Fruit fly (Drosophila melanogaster) whole organism, embryonic: ENCODE measurements around the gene Cp36.

ENCODE experiments used
- CG10267 ChIP-seq: fragments of 200-800 bp; sonication (Bioruptor generic); optimal IDR thresholded peaks from 2 replicates; lab custom pipeline; 2018; ENCODE audit warnings: missing biosample characterization, mild to moderate bottlenecking, missing genetic modification characterization, moderate library complexity
- CG10366 ChIP-seq: fragments of 200-800 bp; sonication (Bioruptor generic); IDR thresholded peaks from 2 replicates; pipeline ENCODE4 v1.3.6; 2022; ENCODE audit warnings: missing biosample characterization, missing genetic modification characterization
- CG10431 ChIP-seq: fragments of 200-800 bp; sonication (Bioruptor generic); optimal IDR thresholded peaks from 3 replicates; lab custom pipeline; 2018; ENCODE audit warnings: missing biosample characterization, mild to moderate bottlenecking, missing genetic modification characterization
- CG10462 ChIP-seq: fragments of 200-800 bp; sonication (Bioruptor generic); optimal IDR thresholded peaks from 2 replicates; lab custom pipeline; 2016; ENCODE audit warnings: missing biosample characterization, missing genetic modification characterization
- CG10959 ChIP-seq: fragments of 200-800 bp; sonication (Bioruptor generic); IDR thresholded peaks from 2 replicates; pipeline ENCODE4 v1.3.6; 2022; ENCODE audit warnings: missing biosample characterization, missing genetic modification characterization
- CG11093 ChIP-seq: fragments of 200-800 bp; sonication (Bioruptor generic); IDR thresholded peaks from 3 replicates; pipeline ENCODE4 v1.3.6; 2022; ENCODE audit warnings: missing biosample characterization, missing genetic modification characterization
- CG12155 ChIP-seq: fragments of 200-800 bp; sonication (Bioruptor generic); optimal IDR thresholded peaks from 3 replicates; lab custom pipeline; 2016; ENCODE audit warnings: missing biosample characterization, missing genetic modification characterization
- CG14441 ChIP-seq: fragments of 200-800 bp; sonication (Bioruptor generic); IDR thresholded peaks from 2 replicates; pipeline ENCODE4 v1.3.6; 2022; ENCODE audit warnings: missing biosample characterization, missing genetic modification characterization
- CG17328 ChIP-seq: fragments of 200-800 bp; sonication (Bioruptor generic); IDR thresholded peaks from 2 replicates; pipeline ENCODE4 v1.3.6; 2022; ENCODE audit warnings: missing biosample characterization, missing genetic modification characterization
- CG17361 ChIP-seq: fragments of 200-800 bp; sonication (Bioruptor generic); IDR thresholded peaks from 3 replicates; pipeline ENCODE4 v1.3.6; 2022; ENCODE audit warnings: missing biosample characterization, missing genetic modification characterization
- CG1832 ChIP-seq: fragments of 200-800 bp; sonication (Bioruptor generic); optimal IDR thresholded peaks from 2 replicates; lab custom pipeline; 2017; ENCODE audit warnings: missing biosample characterization, mild to moderate bottlenecking, missing genetic modification characterization, inconsistent platforms
- CG2199 ChIP-seq: fragments of 200-800 bp; sonication (Bioruptor generic); IDR thresholded peaks from 3 replicates; pipeline ENCODE4 v1.3.6; 2022; ENCODE audit warnings: missing biosample characterization, missing genetic modification characterization
- CG2202 ChIP-seq: fragments of 200-800 bp; sonication (Bioruptor generic); optimal IDR thresholded peaks from 2 replicates; lab custom pipeline; 2018; ENCODE audit warnings: missing biosample characterization, mild to moderate bottlenecking, missing genetic modification characterization
- CG30403 ChIP-seq: fragments of 200-800 bp; sonication (Bioruptor generic); optimal IDR thresholded peaks from 3 replicates; lab custom pipeline; 2016; ENCODE audit warnings: missing biosample characterization, missing genetic modification characterization
- CG32772 ChIP-seq: fragments of 200-800 bp; sonication (Bioruptor generic); IDR thresholded peaks from 2 replicates; pipeline ENCODE4 v1.3.6; 2022; ENCODE audit warnings: missing biosample characterization, missing genetic modification characterization
- CG3726 ChIP-seq: fragments of 200-800 bp; sonication (Bioruptor generic); IDR thresholded peaks from 3 replicates; pipeline ENCODE4, ENCODE4 v1.3.6; 2022; ENCODE audit warnings: missing biosample characterization, missing genetic modification characterization
- CG3838 ChIP-seq: fragments of 200-800 bp; sonication (Bioruptor generic); optimal IDR thresholded peaks from 3 replicates; lab custom pipeline; 2016; ENCODE audit warnings: missing biosample characterization, missing genetic modification characterization
- CG4820 ChIP-seq: fragments of 200-800 bp; sonication (Bioruptor generic); optimal IDR thresholded peaks from 3 replicates; lab custom pipeline; 2016; ENCODE audit warnings: missing biosample characterization, missing genetic modification characterization
- CG6175 ChIP-seq: fragments of 200-800 bp; sonication (Bioruptor generic); IDR thresholded peaks from 3 replicates; pipeline ENCODE4 v1.3.6; 2022; ENCODE audit warnings: missing biosample characterization, missing genetic modification characterization
- CG7271 ChIP-seq: fragments of 200-800 bp; sonication (Bioruptor generic); optimal IDR thresholded peaks from 2 replicates; lab custom pipeline; 2018; ENCODE audit warnings: missing biosample characterization, mild to moderate bottlenecking, missing genetic modification characterization, moderate library complexity
- CG7357 ChIP-seq: fragments of 200-800 bp; sonication (Bioruptor generic); IDR thresholded peaks from 3 replicates; pipeline ENCODE4 v1.3.6; 2022; ENCODE audit warnings: missing biosample characterization, missing genetic modification characterization
- CG7556 ChIP-seq: fragments of 200-800 bp; sonication (Bioruptor generic); optimal IDR thresholded peaks from 2 replicates; lab custom pipeline; 2017; ENCODE audit warnings: missing biosample characterization, mild to moderate bottlenecking, missing genetic modification characterization
- CG7786 ChIP-seq: fragments of 200-800 bp; sonication (Bioruptor generic); optimal IDR thresholded peaks from 2 replicates; lab custom pipeline; 2016; ENCODE audit warnings: missing biosample characterization, missing genetic modification characterization
- CG9797 ChIP-seq: fragments of 200-800 bp; sonication (Bioruptor generic); optimal IDR thresholded peaks from 3 replicates; lab custom pipeline; 2018; ENCODE audit warnings: missing biosample characterization, mild to moderate bottlenecking, missing genetic modification characterization
- CG9932 ChIP-seq: fragments of 200-800 bp; sonication (Bioruptor generic); IDR thresholded peaks from 2 replicates; pipeline ENCODE4 v1.3.6; 2022; ENCODE audit warnings: missing biosample characterization, missing genetic modification characterization
- Dp ChIP-seq: fragments of 200-800 bp; sonication (Bioruptor generic); optimal IDR thresholded peaks from 2 replicates; lab custom pipeline; 2018; ENCODE audit warnings: missing biosample characterization, mild to moderate bottlenecking, missing genetic modification characterization, moderate library complexity
- Gsc ChIP-seq: fragments of 200-800 bp; sonication (Bioruptor generic); IDR thresholded peaks from 2 replicates; pipeline ENCODE4 v1.3.6; 2022; ENCODE audit warnings: missing biosample characterization, missing genetic modification characterization
- Gug ChIP-seq: fragments of 200-800 bp; sonication (Bioruptor generic); IDR thresholded peaks from 4 replicates; pipeline ENCODE4 v1.3.6; 2022; ENCODE audit warnings: missing biosample characterization, missing genetic modification characterization
- HLH54F ChIP-seq: fragments of 200-800 bp; sonication (Bioruptor generic); optimal IDR thresholded peaks from 3 replicates; lab custom pipeline; 2016; ENCODE audit warnings: missing biosample characterization, missing genetic modification characterization
- Hand ChIP-seq: fragments of 200-800 bp; sonication (Bioruptor generic); optimal IDR thresholded peaks from 2 replicates; lab custom pipeline; 2017; ENCODE audit warnings: mild to moderate bottlenecking, missing biosample characterization, missing genetic modification reagents, missing genetic modification characterization
- Hmx ChIP-seq: fragments of 200-800 bp; sonication (Bioruptor generic); optimal IDR thresholded peaks from 2 replicates; lab custom pipeline; 2016; ENCODE audit warnings: missing biosample characterization, missing genetic modification characterization
- Kr ChIP-seq: fragments of 200-800 bp; sonication (Bioruptor generic); optimal IDR thresholded peaks from 2 replicates; lab custom pipeline; 2017; ENCODE audit warnings: missing biosample characterization, mild to moderate bottlenecking, missing genetic modification characterization
- Lim3 ChIP-seq: fragments of 200-800 bp; sonication (Bioruptor generic); IDR thresholded peaks from 2 replicates; pipeline ENCODE4 v1.3.6; 2022; ENCODE audit warnings: missing biosample characterization, missing genetic modification characterization
- Meics ChIP-seq: fragments of 200-800 bp; sonication (Bioruptor generic); optimal IDR thresholded peaks from 2 replicates; lab custom pipeline; 2017; ENCODE audit warnings: missing biosample characterization, mild to moderate bottlenecking, missing genetic modification characterization
- bigmax ChIP-seq: fragments of 200-800 bp; sonication (Bioruptor generic); optimal IDR thresholded peaks from 2 replicates; lab custom pipeline; 2018; ENCODE audit warnings: missing biosample characterization, mild to moderate bottlenecking, missing genetic modification characterization
- ci ChIP-seq: fragments of 200-800 bp; sonication (Bioruptor generic); IDR thresholded peaks from 3 replicates; pipeline ENCODE4 v1.3.6; 2022; ENCODE audit warnings: missing biosample characterization, missing genetic modification characterization
- crc ChIP-seq: fragments of 200-800 bp; sonication (Bioruptor generic); optimal IDR thresholded peaks from 2 replicates; lab custom pipeline; 2016; ENCODE audit warnings: missing biosample characterization, missing genetic modification characterization
- dimm ChIP-seq: fragments of 200-800 bp; sonication (Bioruptor generic); IDR thresholded peaks from 2 replicates; pipeline ENCODE4 v1.3.6; 2022; ENCODE audit warnings: missing biosample characterization, missing genetic modification characterization
- esg ChIP-seq: fragments of 200-800 bp; sonication (Bioruptor generic); conservative IDR thresholded peaks from 2 replicates; pipeline ENCODE4 v1.3.6; 2022; ENCODE audit warnings: missing biosample characterization, missing genetic modification characterization
- fd102C ChIP-seq: fragments of 200-800 bp; sonication (Bioruptor generic); optimal IDR thresholded peaks from 2 replicates; lab custom pipeline; 2018; ENCODE audit warnings: missing biosample characterization, mild to moderate bottlenecking, missing genetic modification characterization, moderate library complexity
- fru ChIP-seq: fragments of >200 bp; optimal IDR thresholded peaks from 2 replicates; lab custom pipeline; 2017
- fu2 ChIP-seq: fragments of 200-800 bp; sonication (Bioruptor generic); optimal IDR thresholded peaks from 2 replicates; lab custom pipeline; 2016; ENCODE audit warnings: missing biosample characterization, missing genetic modification characterization
- gem ChIP-seq: fragments of 200-800 bp; sonication (Bioruptor generic); optimal IDR thresholded peaks from 2 replicates; lab custom pipeline; 2019; ENCODE audit warnings: missing biosample characterization, mild to moderate bottlenecking, missing genetic modification characterization, moderate library complexity
- grau ChIP-seq: fragments of 200-800 bp; optimal IDR thresholded peaks from 3 replicates; lab custom pipeline; 2019; ENCODE audit warnings: missing biosample characterization, mild to moderate bottlenecking, missing genetic modification characterization, moderate library complexity
- klu ChIP-seq: fragments of 200-800 bp; sonication (Bioruptor generic); IDR thresholded peaks from 2 replicates; pipeline ENCODE4 v1.3.6; 2022; ENCODE audit warnings: missing biosample characterization, missing genetic modification characterization
- lov ChIP-seq, 2 experiments: fragments of 200-800 bp in 1 of 2; fragments of >200 bp in 1 of 2; sonication (Bioruptor generic) in 1 of 2; IDR thresholded peaks in 1 of 2; optimal IDR thresholded peaks in 1 of 2; 2 replicates in 1 of 2; 3 replicates in 1 of 2; pipeline versions ENCODE4 v1.3.6 to Lab custom; 2017 to 2022; ENCODE audit warnings: missing biosample characterization in 1 of 2, missing genetic modification characterization in 1 of 2
- mirr ChIP-seq: fragments of 200-800 bp; sonication (Bioruptor generic); optimal IDR thresholded peaks from 3 replicates; lab custom pipeline; 2018; ENCODE audit warnings: missing biosample characterization, mild to moderate bottlenecking, missing genetic modification characterization
- org-1 ChIP-seq: fragments of 200-800 bp; sonication (Bioruptor generic); optimal IDR thresholded peaks from 2 replicates; lab custom pipeline; 2017; ENCODE audit warnings: missing biosample characterization, missing genetic modification characterization
- pb ChIP-seq: fragments of 200-800 bp; sonication (Bioruptor generic); optimal IDR thresholded peaks from 3 replicates; lab custom pipeline; 2016; ENCODE audit warnings: missing biosample characterization, missing genetic modification characterization
- pum ChIP-seq: fragments of 200-800 bp; sonication (Bioruptor generic); optimal IDR thresholded peaks from 2 replicates; lab custom pipeline; 2016; ENCODE audit warnings: missing biosample characterization, missing genetic modification characterization
- run ChIP-seq: fragments of 200-800 bp; sonication (Bioruptor generic); optimal IDR thresholded peaks from 3 replicates; lab custom pipeline; 2018; ENCODE audit warnings: missing biosample characterization, mild to moderate bottlenecking, missing genetic modification characterization
- usp ChIP-seq: fragments of >200 bp; optimal IDR thresholded peaks from 2 replicates; lab custom pipeline; 2017; ENCODE audit warnings: missing biosample characterization, missing genetic modification characterization

The Cp36 gene

dm6 chrX:8492849-8493248 lies 13.7 kb downstream of the Cp36 start (continued):
- no peak for TF ChIP-seq CG1832
- TF ChIP-seq CG10462 (GFP tag; lab: Kevin White, UChicago) = peak; percentile 47
- peak; percentile 15 for TF ChIP-seq pum (GFP tag; lab: Kevin White, UChicago)
- TF ChIP-seq CG9932 (GFP tag; lab: Robert Waterston, UW) = 0 out of 2 replicates have a peak, but pooled peaks have one; percentile 22
- peak; percentile 75 for TF ChIP-seq Gug (GFP tag; lab: Robert Waterston, UW)
- no peak for TF ChIP-seq bigmax (GFP tag; lab: Kevin White, UChicago)
- peak; percentile 42 for TF ChIP-seq CG7556 (GFP tag; lab: Kevin White, UChicago)
- TF ChIP-seq klu (GFP tag; lab: Robert Waterston, UW) = 0 out of 2 replicates have a peak, but pooled peaks have one; percentile 26
- no peak for TF ChIP-seq fu2 (GFP tag; lab: Kevin White, UChicago)
- TF ChIP-seq run (tag; lab: Kevin White, UChicago) = peak; percentile 76
- peak; percentile 15 for TF ChIP-seq Hand (GFP tag; lab: Kevin White, UChicago)
- no peak for TF ChIP-seq CG2202 (tag; lab: Kevin White, UChicago)
- peak; percentile 65 for TF ChIP-seq CG4820 (GFP tag; lab: Kevin White, UChicago)
- TF ChIP-seq crc (GFP tag; lab: Kevin White, UChicago) = no peak
- peak; percentile 90 for TF ChIP-seq CG17328 (GFP tag; lab: Robert Waterston, UW)
- 0 out of 2 replicates have a peak, but pooled peaks have one; percentile 59 for TF ChIP-seq Lim3 (GFP tag; lab: Robert Waterston, UW)
- TF ChIP-seq esg (GFP tag; lab: Robert Waterston, UW) = peak; percentile 78
- peak; percentile 16 for TF ChIP-seq CG10431 (GFP tag; lab: Kevin White, UChicago)
- peak; percentile 67 for TF ChIP-seq dimm
- TF ChIP-seq CG10366 (GFP tag; lab: Robert Waterston, UW) = peak; percentile 87
- no peak for TF ChIP-seq CG9797 (GFP tag; lab: Kevin White, UChicago)
- TF ChIP-seq CG14441 (GFP tag; lab: Robert Waterston, UW) = peak; percentile 89
- peak; percentile 81; the same call in 2 of the 3 replicates for TF ChIP-seq CG3726 (GFP tag; lab: Robert Waterston, UW)
- TF ChIP-seq CG7271 (tag; lab: Kevin White, UChicago) = peak; percentile 25
- TF ChIP-seq gem = peak; percentile 84
- TF ChIP-seq CG10959 = peak; percentile 66
- TF ChIP-seq CG2199 (GFP tag; lab: Robert Waterston, UW) = peak; percentile 36; the same call in 1 of the 3 replicates
- no peak for TF ChIP-seq Dp
- TF ChIP-seq CG6175 (GFP tag; lab: Robert Waterston, UW) = 0 out of 3 replicates have a peak, but pooled peaks have one; percentile 17
- TF ChIP-seq grau (tag; lab: Kevin White, UChicago) = peak; percentile 67
- peak; percentile 54 for TF ChIP-seq CG10267 (tag; lab: Kevin White, UChicago)
- peak; percentile 79; the same call in 2 of the 3 replicates for TF ChIP-seq CG11093 (GFP tag; lab: Robert Waterston, UW)
- TF ChIP-seq mirr (GFP tag; lab: Kevin White, UChicago) = no peak
- no peak for TF ChIP-seq Hmx (GFP tag; lab: Kevin White, UChicago)
- TF ChIP-seq CG7786 (GFP tag; lab: Kevin White, UChicago) = no peak
- peak; percentile 95 for TF ChIP-seq ci (GFP tag; lab: Robert Waterston, UW)
- peak; percentile 65 for TF ChIP-seq org-1 (GFP tag; lab: Kevin White, UChicago)
- TF ChIP-seq CG7357 = peak; percentile 73; the same call in 2 of the 3 replicates
- TF ChIP-seq Meics (GFP tag; lab: Kevin White, UChicago) = peak; percentile 46
- TF ChIP-seq lov (optimal IDR thresholded peaks at IDR 0.05; lab: Kevin White, UChicago) = no peak
- TF ChIP-seq lov (GFP tag; IDR thresholded peaks at IDR 0.05; lab: Robert Waterston, UW) = peak; percentile 91
- TF ChIP-seq HLH54F (GFP tag; lab: Kevin White, UChicago) = no peak
- TF ChIP-seq usp (GFP tag; lab: Kevin White, UChicago) = no peak
- peak; percentile 83 for TF ChIP-seq CG32772 (GFP tag; lab: Robert Waterston, UW)
- TF ChIP-seq Gsc = no peak
- TF ChIP-seq Kr (GFP tag; lab: Kevin White, UChicago) = no peak
- TF ChIP-seq pb (GFP tag; lab: Kevin White, UChicago) = no peak
- no peak for TF ChIP-seq CG3838 (GFP tag; lab: Kevin White, UChicago)
- no peak for TF ChIP-seq fru (lab: Kevin White, UChicago)
- peak; percentile 68 for TF ChIP-seq CG30403 (GFP tag; lab: Kevin White, UChicago)
- TF ChIP-seq CG12155 (GFP tag; lab: Kevin White, UChicago) = peak; percentile 41
- TF ChIP-seq CG17361 = peak; percentile 71
- no peak for TF ChIP-seq fd102C (GFP tag; lab: Kevin White, UChicago)
